Fruit fly (Drosophila melanogaster) whole organism, prepupa: ENCODE results near the gene gkt.
A peak's percentile ranks its signal among the peaks of the same experiment; 100 is the strongest.
"Not testable (repeated sequence)": the region's sequence is repeated elsewhere in the genome, so short reads cannot be mapped to it uniquely, and the experiment has no call there.

Experiments used
- CG10669 ChIP-seq: fragments of 200-800 bp; sonication (Bioruptor generic); optimal IDR thresholded peaks from 3 replicates; lab custom pipeline; 2018; ENCODE audit warnings: missing biosample characterization, mild to moderate bottlenecking, missing genetic modification characterization, moderate library complexity
- CG11294 ChIP-seq: fragments of 200-800 bp; sonication (Bioruptor generic); IDR thresholded peaks from 2 replicates; pipeline ENCODE4 v1.3.6; 2022; ENCODE audit warnings: missing biosample characterization, missing genetic modification characterization
- CG11762 ChIP-seq: fragments of 200-800 bp; sonication (Bioruptor generic); optimal IDR thresholded peaks from 3 replicates; lab custom pipeline; 2016; ENCODE audit warnings: missing biosample characterization, missing genetic modification characterization; ENCODE audit not compliant: insufficient read depth
- CG11902 ChIP-seq: fragments of 200-800 bp; sonication (Bioruptor generic); optimal IDR thresholded peaks from 3 replicates; lab custom pipeline; 2016; ENCODE audit warnings: missing biosample characterization, missing genetic modification characterization
- CG16779 ChIP-seq: fragments of 200-800 bp; sonication (Bioruptor generic); optimal IDR thresholded peaks from 3 replicates; lab custom pipeline; 2017; ENCODE audit warnings: missing biosample characterization, mild to moderate bottlenecking, missing genetic modification characterization
- CG3032 ChIP-seq: fragments of 200-800 bp; optimal IDR thresholded peaks from 2 replicates; lab custom pipeline; 2019; ENCODE audit warnings: missing biosample characterization, mild to moderate bottlenecking, missing genetic modification characterization, moderate library complexity
- CG32006 ChIP-seq: fragments of 200-800 bp; sonication (Bioruptor generic); optimal IDR thresholded peaks from 3 replicates; lab custom pipeline; 2017; ENCODE audit warnings: missing biosample characterization, mild to moderate bottlenecking, missing genetic modification characterization
- CG3919 ChIP-seq: fragments of 200-800 bp; sonication (Bioruptor generic); optimal IDR thresholded peaks from 3 replicates; lab custom pipeline; 2016; ENCODE audit warnings: missing biosample characterization, missing genetic modification characterization
- CG4318 ChIP-seq: fragments of 200-800 bp; sonication (Bioruptor generic); optimal IDR thresholded peaks from 3 replicates; lab custom pipeline; 2017; ENCODE audit warnings: missing biosample characterization, mild to moderate bottlenecking, missing genetic modification characterization
- CG6163 ChIP-seq: fragments of 200-800 bp; sonication (Bioruptor generic); IDR thresholded peaks from 3 replicates; pipeline ENCODE4 v1.3.6; 2022; ENCODE audit warnings: missing biosample characterization, missing genetic modification characterization
- CG6276 ChIP-seq: fragments of 200-800 bp; sonication (Bioruptor generic); optimal IDR thresholded peaks from 2 replicates; lab custom pipeline; 2017; ENCODE audit warnings: missing biosample characterization, mild to moderate bottlenecking, missing genetic modification characterization
- CG6808 ChIP-seq: fragments of 200-800 bp; sonication (Bioruptor generic); optimal IDR thresholded peaks from 3 replicates; lab custom pipeline; 2017; ENCODE audit warnings: missing biosample characterization, missing genetic modification characterization, mild to moderate bottlenecking, moderate library complexity, missing genetic modification reagents
- CG6854 ChIP-seq: fragments of 200-800 bp; sonication (Bioruptor generic); optimal IDR thresholded peaks from 2 replicates; lab custom pipeline; 2017; ENCODE audit warnings: missing biosample characterization, mild to moderate bottlenecking, missing genetic modification characterization
- CG8119 ChIP-seq: fragments of 200-800 bp; sonication (Bioruptor generic); IDR thresholded peaks from 3 replicates; pipeline ENCODE4 v1.3.6; 2022; ENCODE audit warnings: missing biosample characterization, missing genetic modification characterization
- CG8319 ChIP-seq: fragments of 200-800 bp; sonication (Bioruptor generic); optimal IDR thresholded peaks from 3 replicates; lab custom pipeline; 2016; ENCODE audit warnings: missing biosample characterization, missing genetic modification characterization
- Eip75B ChIP-seq: fragments of 200-800 bp; sonication (Bioruptor generic); optimal IDR thresholded peaks from 3 replicates; lab custom pipeline; 2016; ENCODE audit warnings: missing biosample characterization, missing genetic modification characterization
- Eip78C ChIP-seq: fragments of 200-800 bp; sonication (Bioruptor generic); peaks from one replicate; lab custom pipeline; 2016; ENCODE audit warnings: missing biosample characterization, missing genetic modification characterization
- Eip93F ChIP-seq: fragments of 200-800 bp; sonication (Bioruptor generic); optimal IDR thresholded peaks from 2 replicates; lab custom pipeline; 2016; ENCODE audit warnings: missing biosample characterization, mild to moderate bottlenecking, missing genetic modification characterization
- Ets21C ChIP-seq: fragments of 200-800 bp; sonication (Bioruptor generic); optimal IDR thresholded peaks from 3 replicates; lab custom pipeline; 2016; ENCODE audit warnings: missing biosample characterization, missing genetic modification characterization
- Ets96B ChIP-seq: fragments of 200-800 bp; optimal IDR thresholded peaks from 2 replicates; lab custom pipeline; 2019; ENCODE audit warnings: missing biosample characterization, mild to moderate bottlenecking, missing genetic modification characterization, moderate library complexity
- Gug ChIP-seq: fragments of 200-800 bp; sonication (Bioruptor generic); IDR thresholded peaks from 2 replicates; pipeline ENCODE4 v1.3.6; 2022; ENCODE audit warnings: missing biosample characterization, missing genetic modification characterization
- Lpt ChIP-seq: fragments of 200-800 bp; sonication (Bioruptor generic); optimal IDR thresholded peaks from 3 replicates; lab custom pipeline; 2016; ENCODE audit warnings: missing biosample characterization, missing genetic modification characterization
- Smox ChIP-seq: fragments of 200-800 bp; sonication (Bioruptor generic); optimal IDR thresholded peaks from 3 replicates; lab custom pipeline; 2016; ENCODE audit warnings: missing biosample characterization, missing genetic modification characterization
- Sox102F ChIP-seq: fragments of 200-800 bp; sonication (Bioruptor generic); optimal IDR thresholded peaks from 2 replicates; lab custom pipeline; 2016; ENCODE audit warnings: missing biosample characterization, mild to moderate bottlenecking, missing genetic modification characterization
- Sox14 ChIP-seq: fragments of 200-800 bp; sonication (Bioruptor generic); optimal IDR thresholded peaks from 3 replicates; lab custom pipeline; 2016; ENCODE audit warnings: missing biosample characterization, missing genetic modification characterization
- achi ChIP-seq: fragments of 200-800 bp; sonication (Bioruptor generic); optimal IDR thresholded peaks from 3 replicates; lab custom pipeline; 2016; ENCODE audit warnings: missing biosample characterization, missing genetic modification characterization
- dsx ChIP-seq: fragments of 200-800 bp; optimal IDR thresholded peaks from 3 replicates; lab custom pipeline; 2019; ENCODE audit warnings: missing biosample characterization, mild to moderate bottlenecking, missing genetic modification characterization, moderate library complexity; ENCODE audit not compliant: poor library complexity, severe bottlenecking
- eg ChIP-seq: fragments of 200-800 bp; sonication (Bioruptor generic); IDR thresholded peaks from 3 replicates; pipeline ENCODE4 v1.3.6; 2022; ENCODE audit warnings: missing biosample characterization, missing genetic modification characterization
- esn ChIP-seq: fragments of 200-800 bp; sonication (Bioruptor generic); optimal IDR thresholded peaks from 2 replicates; lab custom pipeline; 2016; ENCODE audit warnings: missing biosample characterization, mild to moderate bottlenecking, missing genetic modification characterization, moderate library complexity
- fd59A ChIP-seq: fragments of 200-800 bp; sonication (Bioruptor generic); optimal IDR thresholded peaks from 2 replicates; lab custom pipeline; 2017; ENCODE audit warnings: missing biosample characterization, mild to moderate bottlenecking, missing genetic modification characterization, missing genetic modification reagents
- pdm3 ChIP-seq: fragments of 200-800 bp; sonication (Bioruptor generic); optimal IDR thresholded peaks from 3 replicates; lab custom pipeline; 2016; ENCODE audit warnings: missing biosample characterization, missing genetic modification characterization
- spab ChIP-seq: fragments of 200-800 bp; sonication (Bioruptor generic); optimal IDR thresholded peaks from 2 replicates; lab custom pipeline; 2017; ENCODE audit warnings: missing biosample characterization, mild to moderate bottlenecking, missing genetic modification characterization, missing genetic modification reagents
- svp ChIP-seq: fragments of 200-800 bp; sonication (Bioruptor generic); peaks from one replicate; lab custom pipeline; 2016; ENCODE audit warnings: missing biosample characterization, missing genetic modification characterization
- topi ChIP-seq: fragments of 200-800 bp; sonication (Bioruptor generic); optimal IDR thresholded peaks from 3 replicates; lab custom pipeline; 2016; ENCODE audit warnings: missing biosample characterization, missing genetic modification characterization
- vri ChIP-seq: fragments of 200-800 bp; sonication (Bioruptor generic); optimal IDR thresholded peaks from 3 replicates; lab custom pipeline; 2016; ENCODE audit warnings: missing biosample characterization, mild to moderate bottlenecking, missing genetic modification characterization

The gkt gene

DNA sequence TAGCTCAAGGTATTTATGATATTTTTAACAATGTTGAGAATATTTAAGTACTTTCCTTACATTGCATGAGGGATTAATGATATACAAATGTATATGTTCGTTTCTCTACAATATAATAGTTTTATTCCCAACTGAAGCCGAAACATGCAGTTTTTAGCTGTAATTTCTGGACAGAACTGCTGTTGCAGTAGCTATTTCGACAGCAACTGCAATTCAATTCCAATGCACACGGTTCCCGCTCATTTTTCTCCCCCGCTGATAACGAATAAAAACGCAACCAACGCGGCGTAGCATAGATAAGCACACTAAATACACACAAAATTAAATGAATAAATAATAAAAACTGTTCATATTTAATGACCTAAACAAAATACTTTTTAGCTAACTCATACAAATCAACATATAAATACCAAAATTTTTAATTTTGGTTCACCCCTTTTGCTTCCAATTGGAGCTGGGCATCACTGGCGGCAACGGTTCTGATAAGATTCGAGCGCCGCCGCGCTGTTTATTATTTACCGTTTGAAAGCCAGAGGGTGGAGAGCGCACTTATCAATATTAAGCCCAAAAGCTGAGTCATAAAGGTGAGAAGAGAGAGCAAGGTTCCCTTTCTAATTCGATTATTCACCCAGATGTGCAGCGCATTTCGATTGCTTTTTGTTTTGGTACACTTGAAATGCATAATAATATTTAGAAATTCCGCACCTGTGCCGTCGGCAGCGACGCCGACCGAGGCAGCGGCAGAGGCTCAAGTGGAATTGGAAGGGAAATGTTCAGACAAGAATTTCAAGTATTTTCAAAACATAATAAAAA lies 1.3 kb upstream of the gkt start (continued):
- peak; percentile 42 for TF ChIP-seq topi
- TF ChIP-seq CG3032 (tag; lab: Kevin White, UChicago) = peak; percentile 1
- TF ChIP-seq achi (GFP tag; lab: Kevin White, UChicago) = peak; percentile 4
- TF ChIP-seq Ets21C = peak; percentile 6
- no peak for TF ChIP-seq Sox102F (GFP tag; lab: Kevin White, UChicago)
- TF ChIP-seq Lpt (GFP tag; lab: Kevin White, UChicago) = no peak
- no peak for TF ChIP-seq CG11902 (GFP tag; lab: Kevin White, UChicago)
- no peak for TF ChIP-seq spab (GFP tag; lab: Kevin White, UChicago)
- peak; percentile 20 for TF ChIP-seq pdm3 (GFP tag; lab: Kevin White, UChicago)
- TF ChIP-seq Sox14 (GFP tag; lab: Kevin White, UChicago) = peak; percentile 42
- TF ChIP-seq Eip75B (GFP tag; lab: Kevin White, UChicago) = peak; percentile 6
- TF ChIP-seq CG4318 (GFP tag; lab: Kevin White, UChicago) = no peak
- TF ChIP-seq svp (GFP tag; lab: Kevin White, UChicago) = peak; percentile 81
- peak; percentile 13; the same call in 1 of the 2 replicates for TF ChIP-seq CG11294
- peak; percentile 9 for TF ChIP-seq CG6854
- peak; percentile 8; the same call in 1 of the 2 replicates for TF ChIP-seq Gug (GFP tag; lab: Robert Waterston, UW)
- TF ChIP-seq Ets96B (tag; lab: Kevin White, UChicago) = peak; percentile 39
- TF ChIP-seq CG6163 (GFP tag; lab: Robert Waterston, UW) = 0 out of 3 replicates have a peak, but pooled peaks have one; percentile 55
- peak; percentile 42 for TF ChIP-seq esn (GFP tag; lab: Kevin White, UChicago)
- TF ChIP-seq Smox (GFP tag; lab: Kevin White, UChicago) = peak; percentile 57
- TF ChIP-seq CG3919 (GFP tag; lab: Kevin White, UChicago) = peak; percentile 9
- TF ChIP-seq dsx (GFP tag; lab: Kevin White, UChicago) = no peak
- no peak for TF ChIP-seq CG6276 (GFP tag; lab: Kevin White, UChicago)
- TF ChIP-seq CG8119 = no peak

- not testable (repeated sequence) for TF ChIP-seq CG10669; Eip75B (GFP tag; lab: Kevin White, UChicago); CG11762 (GFP tag; lab: Kevin White, UChicago)
- TF ChIP-seq, all 60 proteins: peak for 0; not testable (repeated sequence) for 60
Observed at dm6 chr2L:3163490-3163889, 3.7 kb downstream of the gkt start, which contains the start of gene Hydr2. Gene Hydr2, plus strand, starts transcription at chr2L:3163645.

- no peak for TF ChIP-seq topi
- TF ChIP-seq Eip78C = peak; percentile 50
- no peak for TF ChIP-seq Sox102F (GFP tag; lab: Kevin White, UChicago)
- TF ChIP-seq svp (GFP tag; lab: Kevin White, UChicago) = peak; percentile 80
- peak; percentile 9 for TF ChIP-seq CG16779 (tag; lab: Kevin White, UChicago)
Observed at dm6 chr2L:3164257-3165021, 4.7 kb downstream of the gkt start.

DNA sequence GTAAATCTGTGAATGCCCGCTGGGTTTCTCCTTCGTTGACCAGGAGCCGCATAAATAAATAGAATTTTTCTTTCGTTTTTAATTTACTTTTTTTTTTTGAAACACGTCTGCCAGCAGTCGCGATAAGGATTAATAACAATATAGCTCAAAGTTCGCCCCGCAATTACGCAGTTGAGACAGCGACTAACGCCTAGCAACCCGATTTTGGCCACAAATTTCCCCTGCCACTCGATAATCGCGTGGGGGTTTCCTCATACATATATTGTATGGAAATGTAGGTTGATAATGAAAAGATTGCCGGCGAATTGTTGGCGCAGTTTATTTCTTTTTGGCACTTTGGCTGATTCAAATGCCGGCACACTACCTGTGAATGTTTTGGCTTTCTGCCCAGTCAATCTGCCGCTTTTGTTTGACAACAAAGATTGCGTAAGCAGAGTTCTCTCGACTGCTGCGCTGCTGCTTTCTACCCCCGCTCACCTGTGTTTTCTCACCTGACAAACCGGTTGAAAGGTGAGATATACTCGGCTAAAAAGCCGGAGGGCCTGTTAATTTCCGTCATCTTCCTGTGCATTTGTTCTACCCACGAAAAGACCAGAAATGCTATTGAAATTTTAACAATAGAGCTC lies 5.4 kb downstream of the gkt start:
- TF ChIP-seq Gug (GFP tag; lab: Robert Waterston, UW) (no peak), CG11294 (no peak), topi (no peak), CG6808 (no peak), CG3919 (GFP tag; lab: Kevin White, UChicago) (no peak), CG32006 (GFP tag; lab: Kevin White, UChicago) (no peak), svp (GFP tag; lab: Kevin White, UChicago) (peak; percentile 73), CG3032 (tag; lab: Kevin White, UChicago) (no peak), eg (GFP tag; lab: Robert Waterston, UW) (no peak), Lpt (GFP tag; lab: Kevin White, UChicago) (no peak), Eip93F (GFP tag; lab: Kevin White, UChicago) (peak; percentile 5), CG6854 (no peak), spab (GFP tag; lab: Kevin White, UChicago) (no peak), CG8319 (GFP tag; lab: Kevin White, UChicago) (no peak), CG8119 (no peak), vri (GFP tag; lab: Kevin White, UChicago) (peak; percentile 100), Smox (GFP tag; lab: Kevin White, UChicago) (no peak), fd59A (GFP tag; lab: Kevin White, UChicago) (no peak), dsx (GFP tag; lab: Kevin White, UChicago) (peak; percentile 15), CG6163 (GFP tag; lab: Robert Waterston, UW) (no peak)
